Worm (Caenorhabditis elegans): ENCODE results near the gene ckb-2.

ce11 chrIII:4364974-4365373 is 2.8 kb upstream of the ckb-2 start, which contains the start of gene ckb-1:
- TF ChIP-seq cog-1 (tag; optimal IDR thresholded peaks at IDR 0.05), result no peak
- TF ChIP-seq flt-1 (GFP tag; IDR thresholded peaks at IDR 0.05), result no peak
